Fruit fly (Drosophila melanogaster): Measurements from ENCODE around the gene CG8360.

The CG8360 gene

DNA sequence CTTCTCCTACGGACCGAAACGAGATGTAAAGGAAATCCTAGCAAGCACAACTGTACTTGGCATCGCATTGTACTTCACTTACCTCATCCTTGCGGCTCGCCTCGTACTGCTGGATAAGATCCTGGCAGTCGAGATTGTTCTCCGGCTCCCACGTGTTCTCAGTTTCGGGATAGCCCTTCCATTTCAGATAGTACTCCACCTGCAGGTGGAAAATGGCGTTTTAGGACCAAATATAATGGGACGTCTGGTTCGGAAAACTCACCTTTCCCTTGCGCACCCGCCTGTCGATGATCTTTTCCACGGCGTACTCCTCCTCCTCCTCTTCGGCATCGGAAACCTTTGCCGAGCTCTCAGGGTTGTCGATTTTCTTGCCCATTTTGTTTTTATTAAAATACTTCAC is 2.3 kb upstream of the CG8360 start:
- no peak for TF ChIP-seq CG34406 (GFP tag; optimal IDR thresholded peaks at IDR 0.05)
- no peak for TF ChIP-seq CG11762 (GFP tag; optimal IDR thresholded peaks at IDR 0.05; ENCODE audit: insufficient read depth)
- no peak for TF ChIP-seq CG11902 (GFP tag; optimal IDR thresholded peaks at IDR 0.05)
- no peak for TF ChIP-seq salr (GFP tag; optimal IDR thresholded peaks at IDR 0.05)
- TF ChIP-seq CG15336 (GFP tag; IDR thresholded peaks at IDR 0.05), result no peak
- no peak for TF ChIP-seq CG31627 (GFP tag; optimal IDR thresholded peaks at IDR 0.05)
- TF ChIP-seq Met (GFP tag; optimal IDR thresholded peaks at IDR 0.05), result no peak
- TF ChIP-seq spab (GFP tag; optimal IDR thresholded peaks at IDR 0.05), result no peak
- no peak for TF ChIP-seq CG6163 (GFP tag; IDR thresholded peaks at IDR 0.05)
- no peak for TF ChIP-seq CG6792 (GFP tag; optimal IDR thresholded peaks at IDR 0.05)
- no peak for TF ChIP-seq CG8632 (GFP tag; optimal IDR thresholded peaks at IDR 0.05)
- TF ChIP-seq CG8119 (GFP tag; IDR thresholded peaks at IDR 0.05), result no peak
- no peak for TF ChIP-seq acj6 (GFP tag; optimal IDR thresholded peaks at IDR 0.05)
- TF ChIP-seq vri (GFP tag; optimal IDR thresholded peaks at IDR 0.05), result no peak
- TF ChIP-seq pdm3 (GFP tag; optimal IDR thresholded peaks at IDR 0.05), result no peak
- no peak for TF ChIP-seq Sox14 (GFP tag; optimal IDR thresholded peaks at IDR 0.05)
- no peak for TF ChIP-seq cyc (GFP tag; optimal IDR thresholded peaks at IDR 0.05)
- TF ChIP-seq Lpt (GFP tag; optimal IDR thresholded peaks at IDR 0.05), result no peak
- TF ChIP-seq lz (GFP tag; optimal IDR thresholded peaks at IDR 0.05), result no peak

dm6 chr2L:8211070-8211469 is 1.7 kb upstream of the CG8360 start, which contains the start of gene Ssb-c31a:
Gene Ssb-c31a (plus strand): TSS chr2L:8211347.
- no peak for TF ChIP-seq Eip93F (GFP tag; optimal IDR thresholded peaks at IDR 0.05)
- peak; percentile 60 for TF ChIP-seq CG31627 (GFP tag; optimal IDR thresholded peaks at IDR 0.05)
- no peak for TF ChIP-seq CG4318 (GFP tag; optimal IDR thresholded peaks at IDR 0.05)
- TF ChIP-seq acj6 (GFP tag; optimal IDR thresholded peaks at IDR 0.05), result peak; percentile 65
- TF ChIP-seq CG1621 (tag; optimal IDR thresholded peaks at IDR 0.05), result no peak
- peak; percentile 66 for TF ChIP-seq Sox102F (GFP tag; optimal IDR thresholded peaks at IDR 0.05)
- TF ChIP-seq fkh (GFP tag; optimal IDR thresholded peaks at IDR 0.05), result no peak
- TF ChIP-seq CG32006 (GFP tag; optimal IDR thresholded peaks at IDR 0.05), result peak; percentile 5
- TF ChIP-seq CG10669 (GFP tag; optimal IDR thresholded peaks at IDR 0.05), result peak; percentile 26
- TF ChIP-seq salr (GFP tag; optimal IDR thresholded peaks at IDR 0.05), result peak in 1 of 2 experiments; percentile 7
- TF ChIP-seq Hr4 (GFP tag; optimal IDR thresholded peaks at IDR 0.05), result peak; percentile 50
- TF ChIP-seq CG6163 (GFP tag; IDR thresholded peaks at IDR 0.05), result 0 out of 3 replicates have a peak, but pooled peaks have one; percentile 22
- TF ChIP-seq CG10631 (GFP tag; optimal IDR thresholded peaks at IDR 0.05), result peak; percentile 54
- peak; percentile 16 for TF ChIP-seq CG8319 (GFP tag; optimal IDR thresholded peaks at IDR 0.05)
- peak; percentile 64 for TF ChIP-seq topi (GFP tag; optimal IDR thresholded peaks at IDR 0.05)
- peak; percentile 34 to 65 for TF ChIP-seq ss (GFP tag; optimal IDR thresholded peaks at IDR 0.05)
- TF ChIP-seq Ets96B (tag; optimal IDR thresholded peaks at IDR 0.05), result peak; percentile 40
- TF ChIP-seq spab (GFP tag; optimal IDR thresholded peaks at IDR 0.05), result no peak
- TF ChIP-seq dsx (GFP tag; optimal IDR thresholded peaks at IDR 0.05; ENCODE audit: poor library complexity, severe bottlenecking), result peak; percentile 9
- TF ChIP-seq Lpt (GFP tag; optimal IDR thresholded peaks at IDR 0.05), result no peak
- no peak for TF ChIP-seq fd85E (GFP tag; optimal IDR thresholded peaks at IDR 0.05)
- no peak for TF ChIP-seq CG11902 (GFP tag; optimal IDR thresholded peaks at IDR 0.05)
- peak; percentile 38 for TF ChIP-seq CG6792 (GFP tag; optimal IDR thresholded peaks at IDR 0.05)
- peak; percentile 62 for TF ChIP-seq OdsH (GFP tag; optimal IDR thresholded peaks at IDR 0.05)
- no peak for TF ChIP-seq CG6276 (GFP tag; optimal IDR thresholded peaks at IDR 0.05)
- peak; percentile 61 for TF ChIP-seq pdm3 (GFP tag; optimal IDR thresholded peaks at IDR 0.05)
- no peak for TF ChIP-seq fd59A (GFP tag; optimal IDR thresholded peaks at IDR 0.05)
- TF ChIP-seq CG9139 (GFP tag; optimal IDR thresholded peaks at IDR 0.05), result peak; percentile 5
- peak; percentile 72 for TF ChIP-seq esn (GFP tag; optimal IDR thresholded peaks at IDR 0.05)
- peak; percentile 28 for TF ChIP-seq Ets21C (GFP tag; optimal IDR thresholded peaks at IDR 0.05)
- TF ChIP-seq CG6854 (GFP tag; optimal IDR thresholded peaks at IDR 0.05), result no peak
- TF ChIP-seq vri (GFP tag; optimal IDR thresholded peaks at IDR 0.05), result peak; percentile 46
- peak; percentile 63 for TF ChIP-seq achi (GFP tag; optimal IDR thresholded peaks at IDR 0.05)
- peak; percentile 57 for TF ChIP-seq Smox (GFP tag; optimal IDR thresholded peaks at IDR 0.05)
- no peak; the same call in 1 of the 2 replicates for TF ChIP-seq Gug (GFP tag; IDR thresholded peaks at IDR 0.05)
- peak; percentile 4 for TF ChIP-seq CG34406 (GFP tag; optimal IDR thresholded peaks at IDR 0.05)
- TF ChIP-seq Blimp-1 (GFP tag; optimal IDR thresholded peaks at IDR 0.05), result no peak
- no peak for TF ChIP-seq CG15336 (GFP tag; IDR thresholded peaks at IDR 0.05)
- TF ChIP-seq svp (GFP tag), result peak; percentile 66
- peak; percentile 50 for TF ChIP-seq CG6808 (GFP tag; optimal IDR thresholded peaks at IDR 0.05)
- peak; percentile 44 for TF ChIP-seq CG3032 (tag; optimal IDR thresholded peaks at IDR 0.05)

Measured in whole organism, prepupa.